Fruit fly (Drosophila melanogaster): ENCODE measurements around the gene Zip102B.
A peak's percentile ranks its signal among the peaks of the same experiment; 100 is the strongest.

Zip102B gene

dm6 chr4:358930-359268, 45.0 kb upstream of the Zip102B start:
- peak; percentile 11 for TF ChIP-seq exex (tag; optimal IDR thresholded peaks at IDR 0.05)
- TF ChIP-seq CG9437 (GFP tag; optimal IDR thresholded peaks at IDR 0.05): peak; percentile 90
- no peak for TF ChIP-seq CG10543 (GFP tag; optimal IDR thresholded peaks at IDR 0.05)
- TF ChIP-seq gem (tag; optimal IDR thresholded peaks at IDR 0.05): peak; percentile 25
- peak; percentile 8 for TF ChIP-seq Sry-δ (GFP tag; optimal IDR thresholded peaks at IDR 0.05)
- peak; percentile 85 for TF ChIP-seq pros (GFP tag; optimal IDR thresholded peaks at IDR 0.05)

- TF ChIP-seq CG4617 (GFP tag; optimal IDR thresholded peaks at IDR 0.05; ENCODE audit: borderline replicate concordance) (peak; percentile 61), CG9932 (GFP tag; IDR thresholded peaks at IDR 0.05) (no peak), bbx (GFP tag; IDR thresholded peaks at IDR 0.05; ENCODE audit: partially characterized antibody) (peak; percentile 76; the same call in 1 of the 2 replicates), CG16813 (GFP tag; IDR thresholded peaks at IDR 0.05; ENCODE audit: partially characterized antibody) (peak; percentile 76; the same call in 2 of the 3 replicates), CG1603 (tag; optimal IDR thresholded peaks at IDR 0.05) (peak; percentile 39), jing (GFP tag; optimal IDR thresholded peaks at IDR 0.05) (no peak), CG34224 (GFP tag; IDR thresholded peaks at IDR 0.05; ENCODE audit: partially characterized antibody) (peak; percentile 72), CG34376 (GFP tag; optimal IDR thresholded peaks at IDR 0.05) (peak; percentile 54), E2f2 (GFP tag; IDR thresholded peaks at IDR 0.05) (peak; percentile 39; the same call in 1 of the 2 replicates), pzg (GFP tag; optimal IDR thresholded peaks at IDR 0.05) (peak; percentile 61), Med (GFP tag) (peak; percentile 69), Max (GFP tag; optimal IDR thresholded peaks at IDR 0.05) (no peak), crp (GFP tag; optimal IDR thresholded peaks at IDR 0.05) (peak in 1 of 2 experiments; percentile 39), CG17802 (tag; optimal IDR thresholded peaks at IDR 0.05) (peak; percentile 83), wek (GFP tag; optimal IDR thresholded peaks at IDR 0.05) (no peak), dmrt99B (tag; optimal IDR thresholded peaks at IDR 0.05) (no peak), CG10366 (GFP tag; IDR thresholded peaks at IDR 0.05) (no peak), Lhr (GFP tag; optimal IDR thresholded peaks at IDR 0.05) (peak; percentile 7), CG17829 (tag; optimal IDR thresholded peaks at IDR 0.05) (no peak), hbn (GFP tag; IDR thresholded peaks at IDR 0.05; ENCODE audit: partially characterized antibody) (peak; percentile 67), inv (GFP tag; IDR thresholded peaks at IDR 0.05; ENCODE audit: partially characterized antibody) (peak; percentile 75), CG15269 (tag; optimal IDR thresholded peaks at IDR 0.05) (no peak), ranshi (GFP tag; IDR thresholded peaks at IDR 0.05) (no peak), Dll (GFP tag; IDR thresholded peaks at IDR 0.05; ENCODE audit: partially characterized antibody) (peak; percentile 81; the same call in 3 of the 4 replicates), Neu2 (GFP tag; optimal IDR thresholded peaks at IDR 0.05; ENCODE audit: borderline replicate concordance) (no peak), HLH4C (GFP tag; IDR thresholded peaks at IDR 0.05; ENCODE audit: partially characterized antibody) (peak; percentile 76), CG9437 (GFP tag; optimal IDR thresholded peaks at IDR 0.05) (peak; percentile 98), CG30020 (tag; optimal IDR thresholded peaks at IDR 0.05) (peak; percentile 96), CG17186 (GFP tag; optimal IDR thresholded peaks at IDR 0.05) (no peak), tna (GFP tag; IDR thresholded peaks at IDR 0.05; ENCODE audit: partially characterized antibody) (peak; percentile 65), CG15011 (GFP tag; optimal IDR thresholded peaks at IDR 0.05) (no peak), MESR4 (GFP tag; optimal IDR thresholded peaks at IDR 0.05) (peak; percentile 92), exex (tag; optimal IDR thresholded peaks at IDR 0.05) (peak; percentile 56), CG13287 (GFP tag; IDR thresholded peaks at IDR 0.05; ENCODE audit: partially characterized antibody) (peak; percentile 80; the same call in 1 of the 2 replicates), Rx (GFP tag; IDR thresholded peaks at IDR 0.05) (no peak), bab2 (GFP tag; optimal IDR thresholded peaks at IDR 0.05) (no peak), ato (GFP tag; IDR thresholded peaks at IDR 0.05; ENCODE audit: partially characterized antibody) (0 out of 2 replicates have a peak, but pooled peaks have one; percentile 60), CG1024 (GFP tag; IDR thresholded peaks at IDR 0.05) (peak; percentile 55; the same call in 1 of the 2 replicates), Doc3 (GFP tag; IDR thresholded peaks at IDR 0.05; ENCODE audit: partially characterized antibody) (peak; percentile 65), yki (optimal IDR thresholded peaks at IDR 0.05) (no peak)
These were observed 44.4 kb upstream of the Zip102B start, which contains the start of gene PMCA for dm6 chr4:358093-358929. Gene PMCA, minus strand, starts transcription at chr4:358917.

Data from whole organism, embryonic.